Worm (Caenorhabditis elegans): ENCODE results near the gene vti-1.

Gene vti-1

DNA sequence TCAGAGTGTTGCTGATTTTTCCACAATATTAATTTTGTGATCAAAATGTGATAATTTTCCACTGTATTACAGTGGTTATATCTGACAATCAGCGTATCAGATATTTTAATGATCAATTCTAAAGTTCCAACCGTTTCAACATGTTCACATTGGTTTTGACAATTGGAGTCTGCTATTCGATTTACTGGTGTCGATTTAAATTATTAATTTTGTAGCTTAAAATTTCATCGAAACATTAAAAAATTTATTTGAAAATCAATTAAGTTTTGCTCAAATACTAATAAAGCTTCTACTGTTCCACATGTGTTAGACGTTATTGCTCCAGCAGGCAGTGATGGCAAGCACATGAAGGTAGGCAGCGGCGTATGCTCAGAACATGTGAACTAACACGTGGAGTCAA, 8.7 kb downstream of the vti-1 start:
- TF ChIP-seq eor-1 (tag; optimal IDR thresholded peaks at IDR 0.05) (no peak), zag-1 (tag; optimal IDR thresholded peaks at IDR 0.05) (no peak), nhr-76 (tag; optimal IDR thresholded peaks at IDR 0.05) (no peak), mdl-1 (tag; optimal IDR thresholded peaks at IDR 0.05) (no peak), elt-2 (tag; optimal IDR thresholded peaks at IDR 0.05) (no peak), ceh-16 (tag; optimal IDR thresholded peaks at IDR 0.05) (no peak), pqm-1 (tag; optimal IDR thresholded peaks at IDR 0.05) (no peak), ztf-11 (tag; optimal IDR thresholded peaks at IDR 0.05) (no peak), egl-5 (tag; optimal IDR thresholded peaks at IDR 0.05) (no peak)

DNA sequence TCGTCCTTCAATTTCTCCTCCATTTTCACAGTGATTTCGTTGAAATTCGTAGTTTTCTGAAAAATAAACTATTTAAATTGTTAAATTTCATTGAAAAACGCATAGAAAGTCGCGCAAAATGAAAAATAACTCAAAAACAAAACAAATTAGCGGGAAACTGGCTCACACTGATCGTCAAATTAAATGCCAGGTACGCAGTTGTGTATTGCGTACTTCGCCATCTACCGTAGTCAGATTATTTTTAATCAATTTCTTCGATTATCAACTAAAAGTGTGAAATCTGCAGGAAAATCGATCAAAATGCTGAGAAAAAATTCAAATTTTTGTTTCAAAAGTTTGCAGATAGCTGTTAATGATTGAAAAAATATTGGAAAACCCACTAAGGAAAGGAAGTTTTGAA, 11.6 kb downstream of the vti-1 start, which contains the start of gene Y57G11C.499:
Y57G11C.499 (minus strand) TSS at position 23 of the 400 bp plus-strand sequence.
- TF ChIP-seq ZK546.5 (tag; optimal IDR thresholded peaks at IDR 0.05): no peak
- no peak for TF ChIP-seq sea-2 (GFP tag; optimal IDR thresholded peaks at IDR 0.05)
- no peak for TF ChIP-seq nhr-11 (tag; optimal IDR thresholded peaks at IDR 0.05)
- TF ChIP-seq nhr-237 (tag; optimal IDR thresholded peaks at IDR 0.05): no peak
- no peak for TF ChIP-seq mml-1 (tag; optimal IDR thresholded peaks at IDR 0.05)
- TF ChIP-seq tbx-2 (tag; optimal IDR thresholded peaks at IDR 0.05): no peak
- TF ChIP-seq fkh-2 (tag; optimal IDR thresholded peaks at IDR 0.05): no peak
- no peak for TF ChIP-seq ceh-16 (tag; optimal IDR thresholded peaks at IDR 0.05)
- TF ChIP-seq unc-62 (GFP tag; optimal IDR thresholded peaks at IDR 0.05): no peak
- no peak for TF ChIP-seq nhr-25 (tag; optimal IDR thresholded peaks at IDR 0.05)
- no peak for TF ChIP-seq ceh-9 (tag; optimal IDR thresholded peaks at IDR 0.05)
- TF ChIP-seq aly-2 (tag; optimal IDR thresholded peaks at IDR 0.05): no peak
- no peak for TF ChIP-seq fkh-10 (GFP tag; optimal IDR thresholded peaks at IDR 0.05)
- no peak for TF ChIP-seq nhr-67 (tag; optimal IDR thresholded peaks at IDR 0.05)
- no peak for TF ChIP-seq daf-12 (tag; optimal IDR thresholded peaks at IDR 0.05)
- TF ChIP-seq mdl-1 (tag; optimal IDR thresholded peaks at IDR 0.05): no peak
- TF ChIP-seq egl-27 (tag; optimal IDR thresholded peaks at IDR 0.05): no peak
- no peak for TF ChIP-seq lin-15B (tag; optimal IDR thresholded peaks at IDR 0.05)
- TF ChIP-seq fos-1 (tag; optimal IDR thresholded peaks at IDR 0.05): no peak
- TF ChIP-seq nhr-28 (tag; optimal IDR thresholded peaks at IDR 0.05): no peak

DNA sequence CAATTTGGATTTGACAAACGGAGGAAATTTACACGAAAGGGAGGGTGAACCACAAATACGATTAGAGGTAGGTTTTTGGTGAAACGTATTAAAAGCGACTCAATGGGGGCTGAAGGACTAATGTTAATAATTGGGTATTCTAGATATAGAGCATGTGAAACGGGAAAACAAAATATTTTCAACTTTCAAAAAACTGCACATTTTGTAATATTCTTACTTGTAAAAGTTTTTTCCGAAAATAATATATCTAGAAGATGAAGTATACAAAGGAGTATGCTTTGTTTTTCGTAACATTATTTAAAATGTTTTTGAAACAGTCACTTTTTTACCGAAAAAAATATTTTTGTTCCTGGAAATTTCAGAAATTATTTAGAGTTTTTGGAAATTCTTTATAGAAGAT, 24.5 kb downstream of the vti-1 start:
- TF ChIP-seq nfya-1 (tag; optimal IDR thresholded peaks at IDR 0.05; ENCODE audit: insufficient read depth) (no peak), nhr-67 (tag; optimal IDR thresholded peaks at IDR 0.05) (no peak), fkh-10 (GFP tag; optimal IDR thresholded peaks at IDR 0.05) (no peak), nhr-11 (tag; optimal IDR thresholded peaks at IDR 0.05) (no peak), tbx-2 (tag; optimal IDR thresholded peaks at IDR 0.05) (no peak)

DNA sequence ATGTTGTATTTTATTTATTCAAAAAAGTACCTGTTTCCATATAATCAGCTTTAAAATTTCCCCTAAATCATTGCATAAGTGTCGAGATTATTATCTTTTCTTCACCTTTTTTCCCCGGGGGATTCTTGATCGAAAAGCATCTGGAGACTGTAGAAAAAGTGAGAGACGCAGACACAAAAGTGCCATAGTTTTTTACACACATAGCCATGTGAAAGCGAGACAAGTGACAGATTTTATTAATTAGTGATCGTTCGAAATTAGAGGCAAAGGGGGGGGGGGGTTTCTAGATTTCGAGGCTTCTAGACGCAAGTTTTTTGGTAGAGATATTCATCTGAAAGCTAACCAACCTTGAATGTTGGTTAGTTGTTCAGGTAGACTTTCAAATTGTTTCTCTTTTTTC, 37.2 kb downstream of the vti-1 start:
- no peak for TF ChIP-seq lin-39 (tag; optimal IDR thresholded peaks at IDR 0.05)
- TF ChIP-seq nhr-67 (tag; optimal IDR thresholded peaks at IDR 0.05): no peak
- no peak for TF ChIP-seq fkh-10 (GFP tag; optimal IDR thresholded peaks at IDR 0.05)
- peak; percentile 68 for TF ChIP-seq elt-1 (tag; optimal IDR thresholded peaks at IDR 0.05)
- TF ChIP-seq lin-15B (tag; optimal IDR thresholded peaks at IDR 0.05): no peak
- peak; percentile 81 for TF ChIP-seq nhr-25 (tag; optimal IDR thresholded peaks at IDR 0.05)
- TF ChIP-seq mdl-1 (tag; optimal IDR thresholded peaks at IDR 0.05): no peak
- no peak for TF ChIP-seq mml-1 (tag; optimal IDR thresholded peaks at IDR 0.05)

DNA sequence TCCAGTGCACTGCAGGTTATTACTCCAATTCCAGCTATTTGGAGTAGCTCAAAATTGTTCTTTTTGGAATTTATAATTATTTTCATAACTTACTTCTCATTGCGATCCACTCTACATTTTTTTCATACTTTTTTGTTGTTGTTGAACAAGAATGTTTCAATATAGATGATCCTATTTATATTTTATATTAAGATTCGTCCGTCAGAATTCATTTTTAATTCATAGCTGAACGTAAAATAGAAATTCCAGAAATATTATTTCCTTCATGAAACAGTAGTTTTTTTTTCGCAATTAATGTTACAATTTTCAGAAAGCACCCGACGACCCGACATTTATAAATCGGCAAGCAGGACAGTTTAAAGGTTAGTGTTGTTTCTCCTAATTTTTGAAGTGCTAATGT, 38.2 kb downstream of the vti-1 start, which contains the start of gene Y57G11C.42:
Y57G11C.42 (plus strand) TSS at position 301 of the 400 bp plus-strand sequence.
- TF ChIP-seq lin-39 (tag; optimal IDR thresholded peaks at IDR 0.05): no peak
- no peak for TF ChIP-seq mml-1 (tag; optimal IDR thresholded peaks at IDR 0.05)

Data from whole organism, L3 larva.